Worm (Caenorhabditis elegans) whole organism, mixed stage, embryonic: ENCODE data around the gene wht-1.
A peak's percentile ranks its signal among the peaks of the same experiment; 100 is the strongest.

Source experiments
- M03D4.4 ChIP-seq: sonication (generic microtip); optimal IDR thresholded peaks from 2 replicates; lab custom pipeline; 2017; ENCODE audit warnings: mild to moderate bottlenecking, missing genetic modification characterization, missing compliant biosample characterization
- bed-3 ChIP-seq: fragments of 200-800 bp; sonication (Bioruptor generic); optimal IDR thresholded peaks from 3 replicates; lab custom pipeline; 2018; ENCODE audit warnings: mild to moderate bottlenecking, missing genetic modification characterization, moderate library complexity, missing compliant biosample characterization
- blmp-1 ChIP-seq: fragments of 150-350 bp; optimal IDR thresholded peaks from 2 replicates; lab custom pipeline; 2014; ENCODE audit warnings: missing biosample characterization, missing genetic modification characterization
- ceh-39 ChIP-seq: fragments of 150-350 bp; optimal IDR thresholded peaks from 2 replicates; lab custom pipeline; 2014; ENCODE audit warnings: missing biosample characterization, missing genetic modification characterization
- ceh-43 ChIP-seq: fragments of 200-800 bp; sonication (Bioruptor generic); optimal IDR thresholded peaks from 2 replicates; lab custom pipeline; 2018; ENCODE audit warnings: mild to moderate bottlenecking, missing genetic modification characterization, moderate library complexity, missing compliant biosample characterization
- ceh-83 ChIP-seq: fragments of 200-800 bp; sonication (Bioruptor generic); optimal IDR thresholded peaks from 2 replicates; lab custom pipeline; 2018; ENCODE audit warnings: mild to moderate bottlenecking, missing genetic modification characterization, missing compliant biosample characterization
- ces-1 ChIP-seq: fragments of 150-350 bp; optimal IDR thresholded peaks from 2 replicates; lab custom pipeline; 2014; ENCODE audit warnings: missing biosample characterization, missing genetic modification reagents, missing genetic modification characterization
- cnd-1 ChIP-seq: fragments of 200-800 bp; sonication (Bioruptor generic); optimal IDR thresholded peaks from 2 replicates; lab custom pipeline; 2018; ENCODE audit warnings: mild to moderate bottlenecking, missing genetic modification characterization, missing compliant biosample characterization
- drap-1 ChIP-seq: fragments of 200-800 bp; sonication (Bioruptor generic); optimal IDR thresholded peaks from 3 replicates; lab custom pipeline; 2018; ENCODE audit warnings: mild to moderate bottlenecking, missing genetic modification characterization, missing compliant biosample characterization
- elt-1 ChIP-seq: sonication (generic microtip); optimal IDR thresholded peaks from 2 replicates; lab custom pipeline; 2017; ENCODE audit warnings: missing genetic modification characterization, mild to moderate bottlenecking, missing compliant biosample characterization, antibody characterized with exemption, moderate library complexity, borderline replicate concordance; ENCODE audit not compliant: insufficient read depth
- flh-1 ChIP-seq: fragments of 200-800 bp; sonication (Bioruptor generic); optimal IDR thresholded peaks from 2 replicates; lab custom pipeline; 2018; ENCODE audit warnings: mild to moderate bottlenecking, missing genetic modification characterization, moderate library complexity, missing compliant biosample characterization
- ham-2 ChIP-seq: fragments of 200-800 bp; sonication (Bioruptor generic); optimal IDR thresholded peaks from 2 replicates; lab custom pipeline; 2018; ENCODE audit warnings: mild to moderate bottlenecking, missing genetic modification characterization, missing compliant biosample characterization
- hlh-1 ChIP-seq: fragments of 150-350 bp; optimal IDR thresholded peaks from 2 replicates; lab custom pipeline; 2014; ENCODE audit warnings: missing biosample characterization, missing genetic modification reagents, missing genetic modification characterization
- lin-32 ChIP-seq: fragments of 200-800 bp; sonication (Bioruptor generic); optimal IDR thresholded peaks from 2 replicates; lab custom pipeline; 2018; ENCODE audit warnings: mild to moderate bottlenecking, missing genetic modification characterization, missing compliant biosample characterization
- mep-1 ChIP-seq: fragments of 150-350 bp; optimal IDR thresholded peaks from 2 replicates; lab custom pipeline; 2017; ENCODE audit warnings: missing biosample characterization, missing genetic modification reagents, missing genetic modification characterization, inconsistent platforms
- mls-2 ChIP-seq: sonication (generic microtip); optimal IDR thresholded peaks from 2 replicates; lab custom pipeline; 2016; ENCODE audit warnings: mild to moderate bottlenecking, missing genetic modification characterization, moderate library complexity, missing compliant biosample characterization
- nhr-2 ChIP-seq: fragments of 150-350 bp; optimal IDR thresholded peaks from 2 replicates; lab custom pipeline; 2014; ENCODE audit warnings: missing biosample characterization, missing genetic modification characterization
- nhr-28 ChIP-seq: fragments of 150-350 bp; optimal IDR thresholded peaks from 2 replicates; lab custom pipeline; 2014; ENCODE audit warnings: missing biosample characterization, missing genetic modification characterization
- nhr-76 ChIP-seq: sonication (generic microtip); optimal IDR thresholded peaks from 2 replicates; lab custom pipeline; 2017; ENCODE audit warnings: missing biosample characterization, missing genetic modification characterization
- pha-4 ChIP-seq: fragments of 150-350 bp; optimal IDR thresholded peaks from 2 replicates; lab custom pipeline; 2018; ENCODE audit warnings: missing biosample characterization, missing genetic modification reagents, missing genetic modification characterization
- sem-2 ChIP-seq: fragments of 200-800 bp; sonication (Bioruptor generic); optimal IDR thresholded peaks from 2 replicates; lab custom pipeline; 2018; ENCODE audit warnings: mild to moderate bottlenecking, missing genetic modification characterization, missing compliant biosample characterization
- sptf-1 ChIP-seq: sonication (generic microtip); optimal IDR thresholded peaks from 2 replicates; lab custom pipeline; 2017; ENCODE audit warnings: mild to moderate bottlenecking, missing genetic modification characterization, moderate library complexity, missing compliant biosample characterization
- tbx-8 ChIP-seq: fragments of 200-800 bp; sonication (Bioruptor generic); optimal IDR thresholded peaks from 2 replicates; lab custom pipeline; 2018; ENCODE audit warnings: mild to moderate bottlenecking, missing genetic modification characterization, moderate library complexity, missing compliant biosample characterization
- unc-120 ChIP-seq: sonication (generic microtip); optimal IDR thresholded peaks from 2 replicates; lab custom pipeline; 2017; ENCODE audit warnings: missing genetic modification characterization, missing compliant biosample characterization; ENCODE audit not compliant: poor library complexity, severe bottlenecking
- unc-39 ChIP-seq: fragments of 150-350 bp; optimal IDR thresholded peaks from 2 replicates; lab custom pipeline; 2014; ENCODE audit warnings: missing biosample characterization, missing genetic modification characterization
- unc-62 ChIP-seq: fragments of 150-350 bp; optimal IDR thresholded peaks from 2 replicates; lab custom pipeline; 2014; ENCODE audit warnings: missing biosample characterization, missing genetic modification reagents, missing genetic modification characterization
- zip-8 ChIP-seq: fragments of 150-350 bp; optimal IDR thresholded peaks from 2 replicates; lab custom pipeline; 2014; ENCODE audit warnings: missing biosample characterization, missing genetic modification characterization

Gene wht-1

DNA sequence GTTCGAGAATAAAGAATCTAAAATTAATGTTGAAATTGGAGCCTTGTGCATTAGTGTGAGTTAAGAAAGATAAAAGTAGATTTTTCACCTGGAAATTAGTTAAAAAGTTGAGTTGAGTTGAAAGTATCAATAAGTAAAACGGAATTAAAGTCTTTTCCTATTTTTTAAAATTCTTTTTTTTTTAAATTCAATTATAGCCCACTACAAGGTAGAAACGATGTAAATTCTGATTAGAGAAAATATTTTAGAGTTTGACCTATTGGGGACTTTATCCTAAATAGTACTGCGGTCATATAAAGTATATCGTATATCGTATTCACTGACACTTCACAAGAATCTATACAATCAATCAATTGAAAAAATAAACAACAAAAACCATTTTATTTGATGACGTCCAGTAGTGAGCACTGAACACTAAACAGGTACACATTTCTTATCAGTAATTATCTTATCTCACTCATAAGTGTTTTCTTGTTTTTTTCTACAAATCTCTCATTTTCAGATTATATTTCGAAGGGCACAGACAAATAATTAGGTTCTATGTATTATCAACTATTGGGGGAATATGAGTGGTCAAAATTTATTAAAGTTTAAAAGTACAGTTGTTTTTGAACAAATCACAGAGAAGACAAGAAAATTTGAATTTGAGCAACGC is at the start of gene wht-1:
Gene wht-1, minus strand, starts transcription at position 51 of the 655 bp plus-strand sequence.
- no peak for TF ChIP-seq mep-1 (tag; lab: Kevin White, UChicago)
- TF ChIP-seq unc-39 (tag; lab: Kevin White, UChicago), result no peak
- no peak for TF ChIP-seq ces-1 (GFP tag; lab: Kevin White, UChicago)

DNA sequence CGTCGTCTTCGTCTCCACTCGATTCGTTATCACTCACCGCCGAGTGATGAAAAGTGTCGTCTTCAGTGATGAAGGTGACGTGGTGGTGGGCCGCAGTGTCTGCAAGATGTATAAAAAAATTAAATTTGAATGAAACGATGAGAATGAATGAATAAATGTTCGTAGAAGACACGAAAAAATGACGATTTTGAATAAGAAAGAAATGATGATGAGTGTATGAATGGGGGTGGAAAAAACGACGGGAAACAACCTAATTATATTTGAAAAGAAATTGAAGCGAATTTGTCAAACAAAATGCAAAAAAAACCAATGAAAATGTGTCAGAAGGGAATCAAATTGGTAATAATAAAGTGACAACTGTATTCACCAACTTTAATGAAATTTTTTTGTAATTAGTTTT is 48.6 kb upstream of the wht-1 start, which contains the start of gene mvk-1:
Gene mvk-1, minus strand, starts transcription at position 101 of the 400 bp plus-strand sequence.
- no peak for TF ChIP-seq ceh-83
- TF ChIP-seq mls-2 (tag; lab: Kevin White, UChicago), result no peak
- no peak for TF ChIP-seq ham-2 (GFP tag; lab: Kevin White, UChicago)
- TF ChIP-seq drap-1, result no peak
- no peak for TF ChIP-seq lin-32
- TF ChIP-seq hlh-1 (tag; lab: Kevin White, UChicago), result no peak
- no peak for TF ChIP-seq pha-4 (tag; lab: Kevin White, UChicago)
- TF ChIP-seq nhr-28 (tag; lab: Kevin White, UChicago), result no peak
- TF ChIP-seq nhr-2, result no peak
- no peak for TF ChIP-seq unc-62 (GFP tag; lab: Kevin White, UChicago)
- TF ChIP-seq nhr-76 (tag; lab: Kevin White, UChicago), result no peak
- no peak for TF ChIP-seq blmp-1 (tag; lab: Kevin White, UChicago)
- no peak for TF ChIP-seq elt-1 (tag; lab: Kevin White, UChicago)

DNA sequence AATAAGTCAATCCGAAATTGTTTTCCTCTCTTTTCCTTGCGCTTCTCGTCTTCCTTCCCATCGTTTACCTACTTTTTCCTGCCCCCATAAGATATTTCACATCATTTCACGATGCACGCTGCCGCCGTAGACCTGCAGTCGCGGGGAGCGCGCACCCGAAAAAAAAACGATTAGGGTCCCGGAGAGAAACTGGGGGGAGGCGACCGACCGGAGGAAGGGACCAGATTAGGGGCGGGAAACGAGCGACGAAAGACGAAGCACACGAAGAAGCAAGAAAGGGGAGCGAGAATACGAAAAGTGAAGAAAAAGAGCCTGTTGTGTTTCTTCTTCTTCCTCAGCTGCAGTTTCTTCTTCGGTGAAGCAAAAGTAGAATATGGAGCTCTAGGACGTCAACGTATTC is 47.7 kb upstream of the wht-1 start:
- no peak for TF ChIP-seq ceh-39 (tag; lab: Kevin White, UChicago)
- no peak for TF ChIP-seq ham-2 (GFP tag; lab: Kevin White, UChicago)
- no peak for TF ChIP-seq nhr-76 (tag; lab: Kevin White, UChicago)
- peak; percentile 31 for TF ChIP-seq ces-1 (GFP tag; lab: Kevin White, UChicago)
- TF ChIP-seq, all 35 proteins: peak for 1

- no peak for TF ChIP-seq bed-3
- peak; percentile 92 for TF ChIP-seq zip-8
- no peak for TF ChIP-seq unc-120
- no peak for TF ChIP-seq blmp-1 (tag; lab: Kevin White, UChicago)
- no peak for TF ChIP-seq ceh-83
- TF ChIP-seq, all 35 proteins: peak for 1
Measured at ce11 chrIII:6134111-6134510, 46.6 kb upstream of the wht-1 start.

ce11 chrIII:6133389-6133789 is 45.8 kb upstream of the wht-1 start:
- peak; percentile 88 for TF ChIP-seq sptf-1 (tag; lab: Kevin White, UChicago)
- TF ChIP-seq ham-2 (GFP tag; lab: Kevin White, UChicago), result peak; percentile 9
- peak; percentile 83 for TF ChIP-seq cnd-1 (tag; lab: Kevin White, UChicago)
- TF ChIP-seq lin-32, result peak; percentile 56
- peak; percentile 77 for TF ChIP-seq drap-1
- peak; percentile 26 for TF ChIP-seq ceh-83
- TF ChIP-seq sem-2 (GFP tag; lab: Kevin White, UChicago), result peak; percentile 63
- peak; percentile 23 for TF ChIP-seq flh-1 (GFP tag; lab: Kevin White, UChicago)
- TF ChIP-seq ceh-43 (GFP tag; lab: Kevin White, UChicago), result peak; percentile 53
- peak; percentile 26 for TF ChIP-seq bed-3
- TF ChIP-seq tbx-8 (GFP tag; lab: Kevin White, UChicago), result peak; percentile 32
- peak; percentile 70 for TF ChIP-seq mls-2 (tag; lab: Kevin White, UChicago)
- peak; percentile 81 for TF ChIP-seq M03D4.4

DNA sequence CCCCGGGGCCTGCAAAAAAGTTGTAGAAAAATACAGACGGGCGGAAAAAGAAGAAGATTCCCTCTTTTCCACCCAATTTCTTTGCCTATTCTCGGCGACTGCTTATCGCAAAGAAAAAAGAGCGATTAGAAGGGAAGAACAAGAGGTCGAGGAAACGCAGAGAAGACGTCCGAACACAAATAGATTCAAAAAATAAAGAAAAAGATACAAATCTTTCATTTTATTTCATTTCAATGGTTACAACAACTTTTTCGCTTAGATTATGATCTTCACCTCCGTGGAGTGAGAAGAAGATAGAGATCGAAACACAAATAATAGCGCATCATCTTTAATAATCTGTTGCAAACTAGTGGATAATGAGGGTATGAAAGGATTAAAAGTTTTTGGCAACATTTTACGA is 44.5 kb upstream of the wht-1 start:
- TF ChIP-seq elt-1 (tag; lab: Kevin White, UChicago) (peak; percentile 91), pha-4 (tag; lab: Kevin White, UChicago) (no peak)
- TF ChIP-seq, all 35 proteins: peak for 1
